Worm (Caenorhabditis elegans) whole organism, L2 larva: Measurements from ENCODE around the gene F54F7.14.

ENCODE experiments used
- R02D3.7 ChIP-seq: fragments of 150-350 bp; optimal IDR thresholded peaks from 2 replicates; lab custom pipeline; 2014; ENCODE audit warnings: missing biosample characterization, missing genetic modification characterization
- Y55F3AM.14 ChIP-seq: fragments of 200-800 bp; sonication (Bioruptor generic); optimal IDR thresholded peaks from 2 replicates; lab custom pipeline; 2018; ENCODE audit warnings: mild to moderate bottlenecking, missing genetic modification characterization, missing compliant biosample characterization
- ZK546.5 ChIP-seq: sonication (generic microtip); optimal IDR thresholded peaks from 2 replicates; lab custom pipeline; 2017; ENCODE audit warnings: missing biosample characterization, missing genetic modification characterization
- alr-1 ChIP-seq: fragments of 150-350 bp; optimal IDR thresholded peaks from 2 replicates; lab custom pipeline; 2014; ENCODE audit warnings: missing biosample characterization, missing genetic modification characterization
- ama-1 ChIP-seq: fragments of 150-350 bp; optimal IDR thresholded peaks from 2 replicates; lab custom pipeline; 2018; ENCODE audit warnings: inconsistent platforms
- ceh-16 ChIP-seq: fragments of 150-350 bp; optimal IDR thresholded peaks from 2 replicates; lab custom pipeline; 2014; ENCODE audit warnings: missing biosample characterization, missing genetic modification characterization
- ceh-82 ChIP-seq: fragments of 150-350 bp; optimal IDR thresholded peaks from 2 replicates; lab custom pipeline; 2014; ENCODE audit warnings: missing biosample characterization, missing genetic modification characterization
- crh-2 ChIP-seq: sonication (generic microtip); optimal IDR thresholded peaks from 2 replicates; lab custom pipeline; 2017; ENCODE audit warnings: missing biosample characterization, missing genetic modification characterization
- dmd-4 ChIP-seq: sonication (generic microtip); optimal IDR thresholded peaks from 2 replicates; lab custom pipeline; 2017; ENCODE audit warnings: missing biosample characterization, missing genetic modification characterization
- egl-27 ChIP-seq: sonication (generic microtip); optimal IDR thresholded peaks from 3 replicates; lab custom pipeline; 2017; ENCODE audit warnings: missing biosample characterization, missing genetic modification reagents, missing genetic modification characterization
- elt-3 ChIP-seq: sonication (generic microtip); optimal IDR thresholded peaks from 2 replicates; lab custom pipeline; 2017; ENCODE audit warnings: missing biosample characterization, missing genetic modification characterization
- fos-1 ChIP-seq: fragments of 150-350 bp; optimal IDR thresholded peaks from 2 replicates; lab custom pipeline; 2014; ENCODE audit warnings: missing biosample characterization, missing genetic modification characterization
- gmeb-1 ChIP-seq: fragments of 150-350 bp; optimal IDR thresholded peaks from 2 replicates; lab custom pipeline; 2014; ENCODE audit warnings: missing biosample characterization, missing genetic modification characterization
- lin-11 ChIP-seq: fragments of 150-350 bp; sonication (generic microtip); optimal IDR thresholded peaks from 2 replicates; lab custom pipeline; 2014; ENCODE audit warnings: missing biosample characterization, missing genetic modification characterization, inconsistent platforms, mixed read lengths
- lin-13 ChIP-seq: fragments of 150-350 bp; optimal IDR thresholded peaks from 2 replicates; lab custom pipeline; 2014; ENCODE audit warnings: missing biosample characterization, missing genetic modification reagents, missing genetic modification characterization
- lin-39 ChIP-seq: fragments of 150-350 bp; optimal IDR thresholded peaks from 2 replicates; lab custom pipeline; 2014; ENCODE audit warnings: missing biosample characterization, missing genetic modification reagents, missing genetic modification characterization
- lsy-2 ChIP-seq, 2 experiments: fragments of 150-350 bp in 1 of 2; sonication (generic microtip) in 1 of 2; optimal IDR thresholded peaks; 2 replicates each; lab custom pipeline; 2014 to 2017; ENCODE audit warnings: missing biosample characterization in 2 of 2, missing genetic modification characterization in 2 of 2
- mab-5 ChIP-seq: fragments of 150-350 bp; optimal IDR thresholded peaks from 2 replicates; lab custom pipeline; 2014; ENCODE audit warnings: missing biosample characterization, missing genetic modification characterization
- mbf-1 ChIP-seq: sonication (generic microtip); optimal IDR thresholded peaks from 2 replicates; lab custom pipeline; 2017; ENCODE audit warnings: missing biosample characterization, missing genetic modification characterization
- mdl-1 ChIP-seq, 2 experiments: fragments of 150-350 bp in 1 of 2; sonication (generic microtip) in 1 of 2; optimal IDR thresholded peaks; 2 replicates each; lab custom pipeline; 2017; ENCODE audit warnings: missing biosample characterization in 2 of 2, missing genetic modification characterization in 2 of 2
- nhr-10 ChIP-seq: sonication (generic microtip); optimal IDR thresholded peaks from 2 replicates; lab custom pipeline; 2017; ENCODE audit warnings: missing biosample characterization, missing genetic modification characterization
- nhr-12 ChIP-seq: fragments of 150-350 bp; optimal IDR thresholded peaks from 2 replicates; lab custom pipeline; 2014; ENCODE audit warnings: missing biosample characterization, missing genetic modification characterization
- nhr-21 ChIP-seq: fragments of 150-350 bp; optimal IDR thresholded peaks from 2 replicates; lab custom pipeline; 2014; ENCODE audit warnings: missing biosample characterization, missing genetic modification characterization
- nhr-23 ChIP-seq: fragments of 150-350 bp; optimal IDR thresholded peaks from 2 replicates; lab custom pipeline; 2014; ENCODE audit warnings: missing biosample characterization, missing genetic modification reagents, missing genetic modification characterization
- nhr-237 ChIP-seq: fragments of 150-350 bp; optimal IDR thresholded peaks from 2 replicates; lab custom pipeline; 2014; ENCODE audit warnings: missing biosample characterization, missing genetic modification characterization
- nhr-77 ChIP-seq: fragments of 150-350 bp; optimal IDR thresholded peaks from 2 replicates; lab custom pipeline; 2014; ENCODE audit warnings: missing biosample characterization, missing genetic modification characterization
- peb-1 ChIP-seq: fragments of 150-350 bp; optimal IDR thresholded peaks from 2 replicates; lab custom pipeline; 2014; ENCODE audit warnings: missing biosample characterization, missing genetic modification characterization
- sem-4 ChIP-seq: fragments of 150-350 bp; optimal IDR thresholded peaks from 2 replicates; lab custom pipeline; 2014; ENCODE audit warnings: missing biosample characterization, missing genetic modification reagents, missing genetic modification characterization
- skn-1 ChIP-seq: sonication (generic microtip); optimal IDR thresholded peaks from 2 replicates; lab custom pipeline; 2017; ENCODE audit warnings: missing biosample characterization, missing genetic modification characterization
- sma-3 ChIP-seq: sonication (generic microtip); optimal IDR thresholded peaks from 2 replicates; lab custom pipeline; 2016; ENCODE audit warnings: missing genetic modification reagents, missing genetic modification characterization, missing compliant biosample characterization
- sma-9 ChIP-seq, 2 experiments: fragments of 150-350 bp in 1 of 2; sonication (generic microtip) in 1 of 2; optimal IDR thresholded peaks; 2 replicates each; lab custom pipeline; 2014 to 2016; ENCODE audit warnings: missing genetic modification characterization in 2 of 2, mild to moderate bottlenecking in 1 of 2, missing biosample characterization in 1 of 2, missing compliant biosample characterization in 1 of 2, missing genetic modification reagents in 1 of 2, moderate library complexity in 1 of 2
- unc-55 ChIP-seq: fragments of 150-350 bp; sonication (generic microtip); optimal IDR thresholded peaks from 3 replicates; lab custom pipeline; 2014; ENCODE audit warnings: missing biosample characterization, missing genetic modification reagents, missing genetic modification characterization
- unc-62 ChIP-seq: fragments of 150-350 bp; optimal IDR thresholded peaks from 2 replicates; lab custom pipeline; 2014; ENCODE audit warnings: missing biosample characterization, missing genetic modification reagents, missing genetic modification characterization
- zag-1 ChIP-seq: fragments of 150-350 bp; optimal IDR thresholded peaks from 2 replicates; lab custom pipeline; 2014; ENCODE audit warnings: missing biosample characterization, missing genetic modification characterization
- ztf-1 ChIP-seq: fragments of 200-800 bp; sonication (Bioruptor generic); conservative IDR thresholded peaks from 2 replicates; pipeline ENCODE4 v1.3.6; 2022; ENCODE audit warnings: missing genetic modification characterization, missing compliant biosample characterization
- ztf-11 ChIP-seq: sonication (generic microtip); optimal IDR thresholded peaks from 2 replicates; lab custom pipeline; 2017; ENCODE audit warnings: missing biosample characterization, missing genetic modification characterization

The F54F7.14 gene

ce11 chrX:11850572-11850971 lies at the start of gene F54F7.14:
Gene F54F7.14 (plus strand): TSS chrX:11850872.
- TF ChIP-seq sma-3: no peak

ce11 chrX:11804057-11804456 lies 46.6 kb upstream of the F54F7.14 start, which contains the start of gene C34E11.4:
Gene C34E11.4 (plus strand): TSS chrX:11804210.
- TF ChIP-seq ZK546.5 (tag; lab: Kevin White, UChicago) (no peak), dmd-4 (tag; lab: Kevin White, UChicago) (no peak), unc-55 (GFP tag; lab: Kevin White, UChicago) (no peak), elt-3 (tag; lab: Kevin White, UChicago) (no peak), mbf-1 (no peak), nhr-77 (no peak), alr-1 (tag; lab: Kevin White, UChicago) (no peak), sem-4 (tag; lab: Kevin White, UChicago) (no peak), R02D3.7 (no peak), ztf-1 (GFP tag; lab: Robert Waterston, UW) (no peak), lsy-2 (tag; optimal IDR thresholded peaks at IDR 0.05; lab: Kevin White, UChicago) (no peak), gmeb-1 (tag; lab: Kevin White, UChicago) (no peak), mab-5 (tag; lab: Kevin White, UChicago) (no peak), zag-1 (tag; lab: Kevin White, UChicago) (no peak), sma-9 (GFP tag; optimal IDR thresholded peaks at IDR 0.05; lab: Kevin White, UChicago) (no peak), sma-9 (tag; optimal IDR thresholded peaks at IDR 0.05; lab: Kevin White, UChicago) (no peak), nhr-12 (tag; lab: Kevin White, UChicago) (no peak), ceh-16 (tag; lab: Kevin White, UChicago) (no peak), skn-1 (tag; lab: Kevin White, UChicago) (no peak), peb-1 (tag; lab: Kevin White, UChicago) (no peak)

ce11 chrX:11806175-11806853 lies 44.4 kb upstream of the F54F7.14 start:
- TF ChIP-seq ztf-1 (GFP tag; lab: Robert Waterston, UW) (no peak), lin-11 (tag; lab: Kevin White, UChicago) (no peak), ceh-82 (tag; lab: Kevin White, UChicago) (no peak), nhr-237 (tag; lab: Kevin White, UChicago) (no peak), Y55F3AM.14 (no peak), nhr-23 (tag; lab: Kevin White, UChicago) (no peak), unc-62 (no peak), peb-1 (tag; lab: Kevin White, UChicago) (no peak), nhr-12 (tag; lab: Kevin White, UChicago) (no peak), lin-39 (tag; lab: Kevin White, UChicago) (no peak), R02D3.7 (no peak), ztf-11 (tag; lab: Kevin White, UChicago) (no peak), ZK546.5 (tag; lab: Kevin White, UChicago) (no peak), lin-13 (GFP tag; lab: Kevin White, UChicago) (no peak), nhr-21 (tag; lab: Kevin White, UChicago) (no peak), crh-2 (tag; lab: Kevin White, UChicago) (no peak), nhr-77 (no peak), ama-1 (no peak), mdl-1 (tag; optimal IDR thresholded peaks at IDR 0.05; lab: Kevin White, UChicago) (no peak), sma-3 (no peak)

- no peak for TF ChIP-seq ZK546.5 (tag; lab: Kevin White, UChicago)
- TF ChIP-seq peb-1 (tag; lab: Kevin White, UChicago): no peak
- TF ChIP-seq nhr-12 (tag; lab: Kevin White, UChicago): no peak
- no peak for TF ChIP-seq unc-62
- TF ChIP-seq ztf-1 (GFP tag; lab: Robert Waterston, UW): no peak
- no peak for TF ChIP-seq ama-1
- no peak for TF ChIP-seq dmd-4 (tag; lab: Kevin White, UChicago)
- TF ChIP-seq egl-27 (tag; lab: Kevin White, UChicago): no peak
- no peak for TF ChIP-seq mbf-1
- no peak for TF ChIP-seq nhr-10 (tag; lab: Kevin White, UChicago)
- TF ChIP-seq lin-11 (tag; lab: Kevin White, UChicago): no peak
- TF ChIP-seq fos-1 (tag; lab: Kevin White, UChicago): no peak
- TF ChIP-seq lsy-2 (tag; optimal IDR thresholded peaks at IDR 0.05; lab: Kevin White, UChicago): no peak
- no peak for TF ChIP-seq mdl-1 (tag; optimal IDR thresholded peaks at IDR 0.05; lab: Kevin White, UChicago)
These were observed 36.0 kb upstream of the F54F7.14 start, which contains the start of gene C34E11.2 for ce11 chrX:11814667-11815066. Gene C34E11.2 (minus strand): TSS chrX:11814750.
